Worm (Caenorhabditis elegans): Measurements from ENCODE around the gene T19H5.4.

DNA sequence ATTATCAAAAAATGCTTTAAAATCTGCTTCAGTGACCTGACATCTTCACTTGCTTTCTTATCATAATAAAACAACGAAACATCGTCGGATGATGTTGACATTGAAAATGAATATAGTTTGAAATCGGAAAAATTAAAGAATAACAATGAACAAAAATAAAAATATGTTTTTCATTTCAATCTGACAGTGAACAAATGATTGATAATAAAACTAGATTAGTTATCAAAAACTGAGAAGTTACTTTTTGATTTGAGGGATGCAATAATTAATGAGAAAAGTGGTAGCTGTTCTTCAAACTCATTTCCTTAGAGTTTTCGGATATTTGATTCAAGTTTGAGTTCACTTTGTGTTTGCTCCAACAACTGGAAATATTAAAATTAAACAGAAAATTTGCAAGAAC, 43.7 kb downstream of the T19H5.4 start, which contains the start of gene chil-15:
- TF ChIP-seq ztf-11 (tag; optimal IDR thresholded peaks at IDR 0.05) (no peak), nhr-28 (tag; optimal IDR thresholded peaks at IDR 0.05) (no peak), drap-1 (GFP tag; optimal IDR thresholded peaks at IDR 0.05) (no peak), snpc-4 (tag; optimal IDR thresholded peaks at IDR 0.05) (no peak), ceh-83 (GFP tag; optimal IDR thresholded peaks at IDR 0.05) (no peak)

Measured in whole organism, mixed stage, embryonic.